Worm (Caenorhabditis elegans): ENCODE data around the gene C07A9.12.

ce11 chrIII:9758848-9759247 is 31.5 kb upstream of the C07A9.12 start, which contains the start of gene rmd-1:
- TF ChIP-seq dao-5 (tag; optimal IDR thresholded peaks at IDR 0.05) (no peak), W03F9.2 (tag; optimal IDR thresholded peaks at IDR 0.05) (no peak)
